Worm (Caenorhabditis elegans) whole organism, L4 larva: ENCODE results near the gene abts-2.

Experiments
- F26F4.8 ChIP-seq: fragments of 200-800 bp; sonication (Bioruptor generic); conservative IDR thresholded peaks from 2 replicates; pipeline ENCODE4 v1.3.6; 2022; ENCODE audit warnings: missing genetic modification characterization, missing compliant biosample characterization
- R02D3.7 ChIP-seq: fragments of 150-350 bp; sonication (generic microtip); optimal IDR thresholded peaks from 3 replicates; lab custom pipeline; 2014; ENCODE audit warnings: missing biosample characterization, missing genetic modification characterization
- Y105C5A.15 ChIP-seq: fragments of 200-800 bp; sonication (Bioruptor generic); IDR thresholded peaks from 2 replicates; pipeline ENCODE4 v1.3.6; 2022; ENCODE audit warnings: missing genetic modification characterization, missing compliant biosample characterization
- Y48G9A.11 ChIP-seq: fragments of 200-800 bp; sonication (Bioruptor generic); IDR thresholded peaks from 2 replicates; pipeline ENCODE4 v1.3.6; 2022; ENCODE audit warnings: missing genetic modification reagents, missing genetic modification characterization, missing compliant biosample characterization
- aha-1 ChIP-seq: fragments of 150-350 bp; peaks from one replicate; lab custom pipeline; 2014; ENCODE audit warnings: missing biosample characterization, missing genetic modification characterization
- ceh-32 ChIP-seq: sonication (generic microtip); optimal IDR thresholded peaks from 2 replicates; lab custom pipeline; 2016; ENCODE audit warnings: mild to moderate bottlenecking, missing genetic modification characterization, missing compliant biosample characterization; ENCODE audit not compliant: poor library complexity
- ceh-82 ChIP-seq: sonication (generic microtip); optimal IDR thresholded peaks from 2 replicates; lab custom pipeline; 2017; ENCODE audit warnings: missing biosample characterization, missing genetic modification characterization
- cey-2 ChIP-seq: sonication (generic microtip); optimal IDR thresholded peaks from 3 replicates; lab custom pipeline; 2017; ENCODE audit warnings: missing genetic modification characterization, mild to moderate bottlenecking, missing compliant biosample characterization, antibody characterized with exemption, borderline replicate concordance; ENCODE audit not compliant: insufficient read depth
- ctbp-1 ChIP-seq: fragments of 200-800 bp; sonication (Bioruptor generic); IDR thresholded peaks from 2 replicates; pipeline ENCODE4 v1.3.6; 2022; ENCODE audit warnings: missing genetic modification reagents, missing genetic modification characterization, missing compliant biosample characterization
- daf-12 ChIP-seq: fragments of 150-350 bp; optimal IDR thresholded peaks from 2 replicates; lab custom pipeline; 2014; ENCODE audit warnings: missing biosample characterization, missing genetic modification reagents, missing genetic modification characterization
- daf-16 ChIP-seq, 3 experiments: sonication (generic microtip); optimal IDR thresholded peaks; 2 replicates each; lab custom pipeline; 2016 to 2017; ENCODE audit warnings: missing genetic modification characterization in 3 of 3, missing genetic modification reagents in 3 of 3, mild to moderate bottlenecking in 2 of 3, missing compliant biosample characterization in 2 of 3, missing biosample characterization in 1 of 3, moderate library complexity in 1 of 3
- daf-8 ChIP-seq: fragments of 200-800 bp; sonication (Bioruptor generic); IDR thresholded peaks from 2 replicates; pipeline ENCODE4 v1.3.6; 2022; ENCODE audit warnings: missing genetic modification characterization, missing compliant biosample characterization
- dmd-8 ChIP-seq: fragments of 200-800 bp; sonication (Bioruptor generic); IDR thresholded peaks from 2 replicates; pipeline ENCODE4 v1.3.6; 2022; ENCODE audit warnings: missing genetic modification characterization, missing compliant biosample characterization
- dmd-9 ChIP-seq: fragments of 200-800 bp; sonication (Bioruptor generic); IDR thresholded peaks from 2 replicates; pipeline ENCODE4 v1.3.6; 2022; ENCODE audit warnings: missing genetic modification reagents, missing genetic modification characterization, missing compliant biosample characterization
- fkh-10 ChIP-seq: fragments of 150-350 bp; optimal IDR thresholded peaks from 2 replicates; lab custom pipeline; 2014; ENCODE audit warnings: missing biosample characterization, missing genetic modification reagents, missing genetic modification characterization
- lim-7 ChIP-seq: fragments of 200-800 bp; sonication (Bioruptor generic); IDR thresholded peaks from 2 replicates; pipeline ENCODE4 v1.3.6; 2022; ENCODE audit warnings: missing genetic modification characterization, missing compliant biosample characterization
- lin-38 ChIP-seq: fragments of 200-800 bp; sonication (Bioruptor generic); IDR thresholded peaks from 2 replicates; pipeline ENCODE4 v1.3.6; 2022; ENCODE audit warnings: missing genetic modification reagents, missing genetic modification characterization, missing compliant biosample characterization
- lin-39 ChIP-seq: fragments of 150-350 bp; optimal IDR thresholded peaks from 2 replicates; lab custom pipeline; 2014; ENCODE audit warnings: missing biosample characterization, missing genetic modification reagents, missing genetic modification characterization
- madf-9 ChIP-seq: fragments of 200-800 bp; sonication (Bioruptor generic); conservative IDR thresholded peaks from 2 replicates; pipeline ENCODE4 v1.3.6; 2022; ENCODE audit warnings: missing genetic modification reagents, missing genetic modification characterization, missing compliant biosample characterization
- mdl-1 ChIP-seq, 2 experiments: fragments of 150-350 bp in 1 of 2; sonication (generic microtip) in 1 of 2; optimal IDR thresholded peaks; 2 replicates each; lab custom pipeline; 2014 to 2017; ENCODE audit warnings: missing biosample characterization in 2 of 2, missing genetic modification characterization in 2 of 2
- mdt-29 ChIP-seq: fragments of 200-800 bp; sonication (Bioruptor generic); IDR thresholded peaks from 2 replicates; pipeline ENCODE4 v1.3.6; 2022; ENCODE audit warnings: missing genetic modification reagents, missing genetic modification characterization, missing compliant biosample characterization
- mxl-2 ChIP-seq: fragments of 200-800 bp; sonication (Bioruptor generic); conservative IDR thresholded peaks from 2 replicates; pipeline ENCODE4 v1.3.6; 2022; ENCODE audit warnings: missing genetic modification reagents, missing genetic modification characterization, missing compliant biosample characterization
- mxl-3 ChIP-seq: fragments of 200-800 bp; sonication (Bioruptor generic); optimal IDR thresholded peaks from 2 replicates; lab custom pipeline; 2018; ENCODE audit warnings: mild to moderate bottlenecking, missing genetic modification characterization, missing compliant biosample characterization
- nhr-10 ChIP-seq: fragments of 150-350 bp; optimal IDR thresholded peaks from 2 replicates; lab custom pipeline; 2014; ENCODE audit warnings: missing biosample characterization, missing genetic modification characterization
- nhr-102 ChIP-seq: sonication (generic microtip); optimal IDR thresholded peaks from 2 replicates; lab custom pipeline; 2016; ENCODE audit warnings: mild to moderate bottlenecking, missing genetic modification characterization, moderate library complexity, missing compliant biosample characterization
- nhr-237 ChIP-seq: sonication (generic microtip); optimal IDR thresholded peaks from 2 replicates; lab custom pipeline; 2017; ENCODE audit warnings: missing biosample characterization, missing genetic modification characterization
- nhr-28 ChIP-seq: fragments of 150-350 bp; optimal IDR thresholded peaks from 2 replicates; lab custom pipeline; 2014; ENCODE audit warnings: missing biosample characterization, missing genetic modification characterization
- nhr-42 ChIP-seq: fragments of 200-800 bp; sonication (Bioruptor generic); IDR thresholded peaks from 2 replicates; pipeline ENCODE4 v1.3.6; 2022; ENCODE audit warnings: missing genetic modification characterization, missing compliant biosample characterization
- nhr-48 ChIP-seq: sonication (generic microtip); optimal IDR thresholded peaks from 2 replicates; lab custom pipeline; 2016; ENCODE audit warnings: mild to moderate bottlenecking, missing genetic modification characterization, missing compliant biosample characterization
- nhr-77 ChIP-seq: fragments of 150-350 bp; optimal IDR thresholded peaks from 2 replicates; lab custom pipeline; 2014; ENCODE audit warnings: missing biosample characterization, missing genetic modification characterization
- pha-4 ChIP-seq, 2 experiments: fragments of 150-350 bp in 1 of 2; fragments of 200-800 bp in 1 of 2; sonication (Bioruptor generic) in 1 of 2; IDR thresholded peaks in 1 of 2; optimal IDR thresholded peaks in 1 of 2; 2 replicates each; pipeline versions ENCODE4 v1.3.6 to Lab custom; 2014 to 2022; ENCODE audit warnings: missing genetic modification characterization in 2 of 2, missing genetic modification reagents in 2 of 2, missing biosample characterization in 1 of 2, missing compliant biosample characterization in 1 of 2
- php-3 ChIP-seq: fragments of 200-800 bp; sonication (Bioruptor generic); IDR thresholded peaks from 2 replicates; pipeline ENCODE4 v1.3.6; 2022; ENCODE audit warnings: missing genetic modification reagents, missing genetic modification characterization, missing compliant biosample characterization
- sdz-12 ChIP-seq: fragments of 200-800 bp; sonication (Bioruptor generic); optimal IDR thresholded peaks from 2 replicates; lab custom pipeline; 2018; ENCODE audit warnings: mild to moderate bottlenecking, missing genetic modification characterization, missing compliant biosample characterization
- skn-1 ChIP-seq: fragments of 150-350 bp; optimal IDR thresholded peaks from 2 replicates; lab custom pipeline; 2014; ENCODE audit warnings: missing biosample characterization, missing genetic modification characterization
- unc-130 ChIP-seq: sonication (generic microtip); optimal IDR thresholded peaks from 2 replicates; lab custom pipeline; 2016; ENCODE audit warnings: missing genetic modification reagents, missing genetic modification characterization, missing compliant biosample characterization
- unc-39 ChIP-seq: sonication (generic microtip); optimal IDR thresholded peaks from 2 replicates; lab custom pipeline; 2017; ENCODE audit warnings: missing biosample characterization, missing genetic modification characterization
- unc-62 ChIP-seq, 3 experiments: fragments of 150-350 bp in 1 of 3; sonication (generic microtip); optimal IDR thresholded peaks in 2 of 3; peaks in 1 of 3; 1 replicate in 1 of 3; 2 replicates in 2 of 3; lab custom pipeline; 2014 to 2017; ENCODE audit warnings: missing biosample characterization in 3 of 3, missing genetic modification characterization in 3 of 3, missing genetic modification reagents in 3 of 3, missing genotype in 1 of 3
- vab-7 ChIP-seq: fragments of 200-800 bp; sonication (Bioruptor generic); IDR thresholded peaks from 2 replicates; pipeline ENCODE4 v1.3.6; 2022; ENCODE audit warnings: missing genetic modification reagents, missing genetic modification characterization, missing compliant biosample characterization
- ztf-11 ChIP-seq: fragments of 150-350 bp; optimal IDR thresholded peaks from 2 replicates; lab custom pipeline; 2014; ENCODE audit warnings: missing biosample characterization, missing genetic modification characterization

abts-2 gene

ce11 chrX:11546445-11547275 lies 38.8 kb upstream of the abts-2 start, which contains the start of gene selt-1.1 (continued):
- no peak for TF ChIP-seq Y105C5A.15 (GFP tag; lab: Robert Waterston, UW)
- no peak for TF ChIP-seq cey-2 (tag; lab: Kevin White, UChicago)
- no peak for TF ChIP-seq F26F4.8 (GFP tag; lab: Robert Waterston, UW)
- TF ChIP-seq mxl-3 (GFP tag; lab: Kevin White, UChicago) = peak; percentile 77
- TF ChIP-seq unc-39 (tag; lab: Kevin White, UChicago) = no peak
- TF ChIP-seq ceh-82 (tag; lab: Kevin White, UChicago) = no peak

- TF ChIP-seq unc-62 (GFP tag; optimal IDR thresholded peaks at IDR 0.05 in 1 of 2; lab: Kevin White, UChicago) = peak in 1 of 2 experiments; percentile 86
- TF ChIP-seq unc-62 (tag; optimal IDR thresholded peaks at IDR 0.05; lab: Kevin White, UChicago) = no peak
- no peak for TF ChIP-seq ctbp-1
- TF ChIP-seq vab-7 = no peak
- TF ChIP-seq cey-2 (tag; lab: Kevin White, UChicago) = no peak
- TF ChIP-seq nhr-48 (tag; lab: Kevin White, UChicago) = no peak
- no peak for TF ChIP-seq daf-8 (GFP tag; lab: Robert Waterston, UW)
- TF ChIP-seq mdl-1 (tag; optimal IDR thresholded peaks at IDR 0.05; lab: Kevin White, UChicago) = no peak
- TF ChIP-seq nhr-42 (GFP tag; lab: Robert Waterston, UW) = no peak
- TF ChIP-seq daf-16 (GFP tag; optimal IDR thresholded peaks at IDR 0.05; lab: Kevin White, UChicago) = peak in 1 of 2 experiments; percentile 37
- no peak for TF ChIP-seq daf-16 (tag; optimal IDR thresholded peaks at IDR 0.05; lab: Kevin White, UChicago)
- peak; percentile 2 for TF ChIP-seq nhr-28 (tag; lab: Kevin White, UChicago)
- TF ChIP-seq unc-130 (GFP tag; lab: Kevin White, UChicago) = no peak
- TF ChIP-seq sdz-12 (GFP tag; lab: Kevin White, UChicago) = no peak
- TF ChIP-seq aha-1 = peak; percentile 63
- TF ChIP-seq madf-9 (GFP tag; lab: Robert Waterston, UW) = no peak
- no peak for TF ChIP-seq nhr-102 (tag; lab: Kevin White, UChicago)
- no peak for TF ChIP-seq php-3 (GFP tag; lab: Robert Waterston, UW)
Measured at ce11 chrX:11547442-11548023, 37.9 kb upstream of the abts-2 start.

ce11 chrX:11548308-11548707 lies 37.2 kb upstream of the abts-2 start, which contains the start of gene mig-2:
Gene mig-2, plus strand, starts transcription at chrX:11548608.
- TF ChIP-seq lin-39 (tag; lab: Kevin White, UChicago) = no peak
- no peak for TF ChIP-seq R02D3.7 (tag; lab: Kevin White, UChicago)
- TF ChIP-seq mxl-2 (GFP tag; lab: Robert Waterston, UW) = no peak
- TF ChIP-seq skn-1 = no peak
- TF ChIP-seq F26F4.8 (GFP tag; lab: Robert Waterston, UW) = no peak
- TF ChIP-seq Y48G9A.11 (GFP tag; lab: Robert Waterston, UW) = no peak
- TF ChIP-seq dmd-9 (GFP tag; lab: Robert Waterston, UW) = no peak
- TF ChIP-seq lim-7 (GFP tag; lab: Robert Waterston, UW) = no peak
- no peak for TF ChIP-seq mdt-29 (GFP tag; lab: Robert Waterston, UW)
- TF ChIP-seq nhr-77 = no peak
- TF ChIP-seq ztf-11 (tag; lab: Kevin White, UChicago) = no peak
- TF ChIP-seq fkh-10 (GFP tag; lab: Kevin White, UChicago) = no peak
- TF ChIP-seq dmd-8 (GFP tag; lab: Robert Waterston, UW) = no peak
- TF ChIP-seq daf-12 (tag; lab: Kevin White, UChicago) = no peak
- no peak for TF ChIP-seq lin-38
- no peak for TF ChIP-seq pha-4 (GFP tag; IDR thresholded peaks at IDR 0.05; lab: Robert Waterston, UW)
- no peak for TF ChIP-seq pha-4 (tag; optimal IDR thresholded peaks at IDR 0.05; lab: Kevin White, UChicago)
- TF ChIP-seq ceh-32 = no peak
- no peak for TF ChIP-seq vab-7
- no peak for TF ChIP-seq nhr-10 (tag; lab: Kevin White, UChicago)
- TF ChIP-seq nhr-237 (tag; lab: Kevin White, UChicago) = no peak
